Fruit fly (Drosophila melanogaster) whole organism, pupa: ENCODE results near the gene CG5561.

ENCODE experiments used
- CG10348 ChIP-seq: fragments of 200-800 bp; sonication (Bioruptor generic); IDR thresholded peaks from 2 replicates; pipeline ENCODE4 v1.3.6; 2022; ENCODE audit warnings: missing biosample characterization, missing genetic modification characterization
- CG12605 ChIP-seq: fragments of 200-800 bp; sonication (Bioruptor generic); IDR thresholded peaks from 2 replicates; pipeline ENCODE4 v1.3.6; 2022; ENCODE audit warnings: missing biosample characterization, missing genetic modification characterization
- CG13204 ChIP-seq: fragments of 200-800 bp; sonication (Bioruptor generic); optimal IDR thresholded peaks from 2 replicates; lab custom pipeline; 2018; ENCODE audit warnings: missing biosample characterization, mild to moderate bottlenecking, missing genetic modification characterization, moderate library complexity
- CG14655 ChIP-seq: fragments of 200-800 bp; sonication (Bioruptor generic); optimal IDR thresholded peaks from 3 replicates; lab custom pipeline; 2017; ENCODE audit warnings: mild to moderate bottlenecking, missing biosample characterization, missing genetic modification reagents, missing genetic modification characterization
- CG15710 ChIP-seq: fragments of 200-800 bp; sonication (Bioruptor generic); optimal IDR thresholded peaks from 2 replicates; lab custom pipeline; 2018; ENCODE audit warnings: missing biosample characterization, mild to moderate bottlenecking, missing genetic modification characterization, moderate library complexity
- CG17806 ChIP-seq: fragments of 200-800 bp; sonication (Bioruptor generic); optimal IDR thresholded peaks from 2 replicates; lab custom pipeline; 2018; ENCODE audit warnings: missing biosample characterization, mild to moderate bottlenecking, missing genetic modification characterization, moderate library complexity
- CG32121 ChIP-seq: fragments of 200-800 bp; sonication (Bioruptor generic); IDR thresholded peaks from 2 replicates; pipeline ENCODE4 v1.3.6; 2022; ENCODE audit warnings: missing biosample characterization, missing genetic modification characterization
- CG34367 ChIP-seq: fragments of 200-800 bp; sonication (Bioruptor generic); optimal IDR thresholded peaks from 2 replicates; lab custom pipeline; 2018; ENCODE audit warnings: missing biosample characterization, mild to moderate bottlenecking, missing genetic modification characterization
- CG4496 ChIP-seq: fragments of 200-800 bp; sonication (Bioruptor generic); IDR thresholded peaks from 3 replicates; pipeline ENCODE4 v1.3.6; 2022; ENCODE audit warnings: missing biosample characterization, missing genetic modification characterization
- CG8159 ChIP-seq: fragments of 200-800 bp; sonication (Bioruptor generic); optimal IDR thresholded peaks from 3 replicates; lab custom pipeline; 2018; ENCODE audit warnings: missing biosample characterization, mild to moderate bottlenecking, missing genetic modification characterization, moderate library complexity
- CG8301 ChIP-seq: fragments of 200-800 bp; sonication (Bioruptor generic); optimal IDR thresholded peaks from 2 replicates; lab custom pipeline; 2018; ENCODE audit warnings: missing biosample characterization, mild to moderate bottlenecking, missing genetic modification characterization
- CG9948 ChIP-seq: fragments of 200-800 bp; sonication (Bioruptor generic); optimal IDR thresholded peaks from 2 replicates; lab custom pipeline; 2018; ENCODE audit warnings: missing biosample characterization, mild to moderate bottlenecking, missing genetic modification characterization, moderate library complexity
- D1 ChIP-seq: fragments of 200-800 bp; sonication (Bioruptor generic); optimal IDR thresholded peaks from 2 replicates; lab custom pipeline; 2018; ENCODE audit warnings: missing biosample characterization, mild to moderate bottlenecking, missing genetic modification characterization, moderate library complexity
- EcR ChIP-seq: fragments of 200-800 bp; sonication (Bioruptor generic); optimal IDR thresholded peaks from 3 replicates; lab custom pipeline; 2019; ENCODE audit warnings: missing biosample characterization, missing genetic modification characterization, mild to moderate bottlenecking, moderate library complexity, missing genetic modification reagents
- Ets98B ChIP-seq: fragments of 200-800 bp; sonication (Bioruptor generic); IDR thresholded peaks from 2 replicates; pipeline ENCODE4 v1.3.6; 2022; ENCODE audit warnings: missing biosample characterization, missing genetic modification characterization
- Pif1A ChIP-seq: fragments of 200-800 bp; sonication (Bioruptor generic); optimal IDR thresholded peaks from 3 replicates; lab custom pipeline; 2016; ENCODE audit warnings: missing biosample characterization, missing genetic modification characterization
- Pif1B ChIP-seq: fragments of 200-800 bp; sonication (Bioruptor generic); optimal IDR thresholded peaks from 3 replicates; lab custom pipeline; 2016; ENCODE audit warnings: missing biosample characterization, missing genetic modification characterization
- Snoo ChIP-seq: fragments of 200-800 bp; sonication (Bioruptor generic); optimal IDR thresholded peaks from 3 replicates; lab custom pipeline; 2017; ENCODE audit warnings: missing biosample characterization, mild to moderate bottlenecking, missing genetic modification characterization, inconsistent platforms
- fd96Ca ChIP-seq: fragments of 200-800 bp; sonication (Bioruptor generic); IDR thresholded peaks from 3 replicates; pipeline ENCODE4 v1.3.6; 2022; ENCODE audit warnings: missing biosample characterization, missing genetic modification characterization
- gl ChIP-seq: fragments of 200-800 bp; sonication (Bioruptor generic); optimal IDR thresholded peaks from 2 replicates; lab custom pipeline; 2018; ENCODE audit warnings: missing biosample characterization, mild to moderate bottlenecking, missing genetic modification characterization
- rn ChIP-seq: fragments of 200-800 bp; sonication (Bioruptor generic); IDR thresholded peaks from 2 replicates; pipeline ENCODE4 v1.3.6; 2022; ENCODE audit warnings: missing biosample characterization, missing genetic modification characterization

The CG5561 gene

DNA sequence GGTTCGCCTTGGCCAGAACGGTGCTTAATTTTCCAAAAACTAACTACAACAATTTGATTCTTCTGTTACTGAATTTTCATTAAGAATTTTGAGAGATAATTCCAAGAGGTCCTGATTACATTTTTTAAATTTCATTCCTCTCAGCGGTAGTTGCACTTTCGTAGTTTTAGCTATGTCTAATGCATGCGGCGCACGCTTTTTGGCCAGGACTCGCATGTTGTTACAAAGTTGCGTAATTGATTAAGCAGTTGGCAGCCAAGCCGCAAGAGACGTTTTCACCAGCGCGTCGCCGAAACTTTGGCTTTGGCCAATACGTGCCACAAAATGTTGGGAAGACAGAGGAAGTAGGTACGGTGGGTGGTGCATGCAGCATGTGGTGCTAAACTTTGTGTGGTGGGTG lies 1.9 kb upstream of the CG5561 start, which contains the start of gene CG5565:
Gene CG5565, minus strand, starts transcription at position 101 of the 400 bp plus-strand sequence.
- TF ChIP-seq CG14655 (GFP tag; lab: Kevin White, UChicago) (no peak), CG8301 (tag; lab: Kevin White, UChicago) (no peak), EcR (GFP tag; lab: Kevin White, UChicago) (no peak), CG32121 (GFP tag; lab: Robert Waterston, UW) (no peak), CG9948 (tag; lab: Kevin White, UChicago) (no peak), CG4496 (GFP tag; lab: Robert Waterston, UW) (no peak), Ets98B (GFP tag; lab: Robert Waterston, UW) (no peak), fd96Ca (GFP tag; lab: Robert Waterston, UW) (no peak), CG12605 (no peak), CG17806 (tag; lab: Kevin White, UChicago) (no peak), Pif1A (GFP tag; lab: Kevin White, UChicago) (no peak), CG15710 (tag; lab: Kevin White, UChicago) (no peak), CG34367 (no peak), Snoo (tag; lab: Kevin White, UChicago) (no peak), rn (GFP tag; lab: Robert Waterston, UW) (no peak), D1 (tag; lab: Kevin White, UChicago) (no peak), Pif1B (GFP tag; lab: Kevin White, UChicago) (no peak), gl (tag; lab: Kevin White, UChicago) (no peak), CG10348 (no peak)

DNA sequence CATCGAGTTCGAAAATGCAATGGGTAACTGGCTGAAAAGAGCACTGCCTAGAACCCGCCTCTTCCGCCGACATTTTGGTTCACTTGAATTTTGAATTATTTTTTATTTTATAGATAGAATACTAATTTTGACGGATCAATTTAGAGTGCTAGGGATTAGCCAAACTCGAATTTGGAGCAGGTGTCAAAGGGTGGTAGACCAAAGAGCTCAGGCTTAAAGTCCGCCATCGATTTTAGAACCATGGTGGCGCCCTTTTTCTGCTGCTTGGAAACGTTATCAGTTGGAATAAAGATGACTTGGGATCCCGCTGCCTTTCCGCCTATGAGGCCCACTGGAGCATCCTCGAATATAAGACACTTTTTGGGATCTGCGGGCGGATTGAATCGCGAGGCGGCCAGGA lies 910 bp upstream of the CG5561 start, which contains the start of gene CG31924:
Gene CG31924, minus strand, starts transcription at position 101 of the 400 bp plus-strand sequence.
- TF ChIP-seq Snoo (tag; lab: Kevin White, UChicago) (no peak), CG10348 (no peak), CG12605 (no peak)

dm6 chr2L:1352768-1353167 lies 1.1 kb downstream of the CG5561 start, which contains the start of gene CG5556:
Gene CG5556 (minus strand): TSS chr2L:1352868.
- TF ChIP-seq CG13204 (GFP tag; lab: Kevin White, UChicago), result no peak
- no peak for TF ChIP-seq CG12605
- no peak for TF ChIP-seq Ets98B (GFP tag; lab: Robert Waterston, UW)
- no peak for TF ChIP-seq EcR (GFP tag; lab: Kevin White, UChicago)
- no peak for TF ChIP-seq CG32121 (GFP tag; lab: Robert Waterston, UW)
- TF ChIP-seq CG4496 (GFP tag; lab: Robert Waterston, UW), result no peak
- no peak for TF ChIP-seq CG9948 (tag; lab: Kevin White, UChicago)

- no peak for TF ChIP-seq CG4496 (GFP tag; lab: Robert Waterston, UW)
- no peak for TF ChIP-seq rn (GFP tag; lab: Robert Waterston, UW)
- no peak for TF ChIP-seq Ets98B (GFP tag; lab: Robert Waterston, UW)
- TF ChIP-seq CG34367, result no peak
- TF ChIP-seq CG15710 (tag; lab: Kevin White, UChicago), result no peak
- no peak for TF ChIP-seq CG14655 (GFP tag; lab: Kevin White, UChicago)
- TF ChIP-seq CG12605, result no peak
Observed at dm6 chr2L:1346034-1346433, 7.9 kb downstream of the CG5561 start.

DNA sequence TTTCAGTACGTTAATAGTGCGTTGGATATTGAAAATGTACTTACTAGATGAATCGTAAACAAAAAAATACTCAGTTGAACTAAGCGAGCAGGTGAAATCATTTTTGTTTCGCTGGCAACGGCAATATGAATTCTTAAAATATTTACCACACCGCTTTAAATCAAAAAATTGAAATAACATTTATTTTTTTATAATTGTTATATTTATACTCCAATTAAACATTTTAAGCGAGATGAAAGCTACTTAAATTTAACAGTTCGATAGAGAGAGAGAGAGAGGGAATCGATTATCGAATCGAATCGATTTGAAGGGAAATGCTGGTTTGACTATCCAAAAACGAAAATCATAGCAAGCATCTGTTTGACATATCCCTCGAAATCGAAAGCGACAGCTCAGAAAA lies 9.8 kb downstream of the CG5561 start, which contains the start of the genes CG33922 and Cdlc2:
Gene CG33922, minus strand, starts transcription at position 101 of the 400 bp plus-strand sequence.
Gene Cdlc2, plus strand, starts transcription at position 330 of the 400 bp plus-strand sequence.
- TF ChIP-seq CG8301 (tag; lab: Kevin White, UChicago) (no peak), CG9948 (tag; lab: Kevin White, UChicago) (no peak)
- TF ChIP-seq, all 21 proteins: peak for 0

- TF ChIP-seq CG14655 (GFP tag; lab: Kevin White, UChicago) (no peak), CG13204 (GFP tag; lab: Kevin White, UChicago) (no peak), CG8159 (tag; lab: Kevin White, UChicago) (no peak), Pif1A (GFP tag; lab: Kevin White, UChicago) (no peak), CG4496 (GFP tag; lab: Robert Waterston, UW) (no peak), CG12605 (no peak), CG9948 (tag; lab: Kevin White, UChicago) (no peak), CG10348 (no peak), CG32121 (GFP tag; lab: Robert Waterston, UW) (no peak), EcR (GFP tag; lab: Kevin White, UChicago) (no peak), Pif1B (GFP tag; lab: Kevin White, UChicago) (no peak), Ets98B (GFP tag; lab: Robert Waterston, UW) (no peak), D1 (tag; lab: Kevin White, UChicago) (no peak), CG8301 (tag; lab: Kevin White, UChicago) (no peak), gl (tag; lab: Kevin White, UChicago) (no peak), CG34367 (no peak), CG17806 (tag; lab: Kevin White, UChicago) (no peak)
Observed at dm6 chr2L:1341995-1342394, 11.9 kb downstream of the CG5561 start, which contains the start of gene CG33923. Gene CG33923 (minus strand): TSS chr2L:1342095.

DNA sequence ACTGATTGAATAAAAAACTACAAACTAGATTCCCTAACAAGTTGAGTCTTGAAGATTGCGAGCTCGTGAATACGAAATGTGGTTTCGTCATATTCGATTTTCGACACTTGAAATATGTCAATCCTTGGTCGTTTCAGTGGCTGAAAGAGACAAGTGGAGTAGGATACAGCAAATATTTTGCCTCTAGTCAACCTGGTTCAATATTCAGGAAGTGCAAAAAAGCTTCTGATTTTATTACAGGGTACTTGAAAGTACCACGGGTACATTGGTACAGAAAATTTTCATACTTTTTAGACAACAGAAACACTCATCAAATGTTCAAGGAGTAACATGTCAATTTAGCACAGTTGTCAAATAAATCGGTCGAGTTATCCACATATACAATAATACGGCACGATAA lies 20.1 kb downstream of the CG5561 start, which contains the start of gene CG5440:
Gene CG5440, plus strand, starts transcription at position 301 of the 400 bp plus-strand sequence.
- TF ChIP-seq fd96Ca (GFP tag; lab: Robert Waterston, UW) (no peak), CG32121 (GFP tag; lab: Robert Waterston, UW) (no peak), Snoo (tag; lab: Kevin White, UChicago) (no peak), Pif1B (GFP tag; lab: Kevin White, UChicago) (no peak), EcR (GFP tag; lab: Kevin White, UChicago) (no peak), CG8301 (tag; lab: Kevin White, UChicago) (no peak), CG34367 (no peak), rn (GFP tag; lab: Robert Waterston, UW) (no peak), CG9948 (tag; lab: Kevin White, UChicago) (no peak), CG15710 (tag; lab: Kevin White, UChicago) (no peak), CG17806 (tag; lab: Kevin White, UChicago) (no peak), CG14655 (GFP tag; lab: Kevin White, UChicago) (no peak), Pif1A (GFP tag; lab: Kevin White, UChicago) (no peak), CG10348 (no peak), CG4496 (GFP tag; lab: Robert Waterston, UW) (no peak), CG12605 (no peak), D1 (tag; lab: Kevin White, UChicago) (no peak), CG13204 (GFP tag; lab: Kevin White, UChicago) (no peak), gl (tag; lab: Kevin White, UChicago) (no peak), CG8159 (tag; lab: Kevin White, UChicago) (no peak)
- TF ChIP-seq, all 21 proteins: peak for 0
